Worm (Caenorhabditis elegans) whole organism, L4/young adult: Measurements from ENCODE around the gene dli-1.

ENCODE experiments used
- W03F9.2 ChIP-seq: fragments of 150-350 bp; optimal IDR thresholded peaks from 2 replicates; lab custom pipeline; 2014; ENCODE audit warnings: missing biosample characterization, missing genetic modification characterization
- dao-5 ChIP-seq: sonication (generic microtip); optimal IDR thresholded peaks from 2 replicates; lab custom pipeline; 2016; ENCODE audit warnings: missing genotype, missing genetic modification characterization, moderate library complexity, missing compliant biosample characterization
- him-1 ChIP-seq: sonication (generic microtip); optimal IDR thresholded peaks from 2 replicates; lab custom pipeline; 2016; ENCODE audit warnings: missing genotype, missing genetic modification reagents, missing genetic modification characterization, missing compliant biosample characterization

- TF ChIP-seq dao-5 (tag; lab: Kevin White, UChicago) (no peak), him-1 (tag; lab: Kevin White, UChicago) (no peak), W03F9.2 (tag; lab: Kevin White, UChicago) (no peak)
Observed at ce11 chrIV:13066044-13066443, 32.5 kb downstream of the dli-1 start.
